Fruit fly (Drosophila melanogaster) whole organism, prepupa: Measurements from ENCODE around the gene PolrMT.

Experiments used
- Blimp-1 ChIP-seq: fragments of 200-800 bp; sonication (Bioruptor generic); optimal IDR thresholded peaks from 3 replicates; lab custom pipeline; 2017; ENCODE audit warnings: missing biosample characterization, missing genetic modification characterization, mild to moderate bottlenecking, moderate library complexity, missing genetic modification reagents
- CG10669 ChIP-seq: fragments of 200-800 bp; sonication (Bioruptor generic); optimal IDR thresholded peaks from 3 replicates; lab custom pipeline; 2018; ENCODE audit warnings: missing biosample characterization, mild to moderate bottlenecking, missing genetic modification characterization, moderate library complexity
- CG11294 ChIP-seq: fragments of 200-800 bp; sonication (Bioruptor generic); IDR thresholded peaks from 2 replicates; pipeline ENCODE4 v1.3.6; 2022; ENCODE audit warnings: missing biosample characterization, missing genetic modification characterization
- CG15336 ChIP-seq: fragments of 200-800 bp; sonication (Bioruptor generic); IDR thresholded peaks from 2 replicates; pipeline ENCODE4 v1.3.6; 2022; ENCODE audit warnings: missing biosample characterization, missing genetic modification characterization
- CG16779 ChIP-seq: fragments of 200-800 bp; sonication (Bioruptor generic); optimal IDR thresholded peaks from 3 replicates; lab custom pipeline; 2017; ENCODE audit warnings: missing biosample characterization, mild to moderate bottlenecking, missing genetic modification characterization
- CG3032 ChIP-seq: fragments of 200-800 bp; optimal IDR thresholded peaks from 2 replicates; lab custom pipeline; 2019; ENCODE audit warnings: missing biosample characterization, mild to moderate bottlenecking, missing genetic modification characterization, moderate library complexity
- CG31627 ChIP-seq: fragments of 200-800 bp; sonication (Bioruptor generic); optimal IDR thresholded peaks from 3 replicates; lab custom pipeline; 2016; ENCODE audit warnings: missing biosample characterization, missing genetic modification characterization
- CG32006 ChIP-seq: fragments of 200-800 bp; sonication (Bioruptor generic); optimal IDR thresholded peaks from 3 replicates; lab custom pipeline; 2017; ENCODE audit warnings: missing biosample characterization, mild to moderate bottlenecking, missing genetic modification characterization
- CG3919 ChIP-seq: fragments of 200-800 bp; sonication (Bioruptor generic); optimal IDR thresholded peaks from 3 replicates; lab custom pipeline; 2016; ENCODE audit warnings: missing biosample characterization, missing genetic modification characterization
- CG4318 ChIP-seq: fragments of 200-800 bp; sonication (Bioruptor generic); optimal IDR thresholded peaks from 3 replicates; lab custom pipeline; 2017; ENCODE audit warnings: missing biosample characterization, mild to moderate bottlenecking, missing genetic modification characterization
- CG6163 ChIP-seq: fragments of 200-800 bp; sonication (Bioruptor generic); IDR thresholded peaks from 3 replicates; pipeline ENCODE4 v1.3.6; 2022; ENCODE audit warnings: missing biosample characterization, missing genetic modification characterization
- CG6276 ChIP-seq: fragments of 200-800 bp; sonication (Bioruptor generic); optimal IDR thresholded peaks from 2 replicates; lab custom pipeline; 2017; ENCODE audit warnings: missing biosample characterization, mild to moderate bottlenecking, missing genetic modification characterization
- CG6854 ChIP-seq: fragments of 200-800 bp; sonication (Bioruptor generic); optimal IDR thresholded peaks from 2 replicates; lab custom pipeline; 2017; ENCODE audit warnings: missing biosample characterization, mild to moderate bottlenecking, missing genetic modification characterization
- CG8632 ChIP-seq: fragments of 200-800 bp; sonication (Bioruptor generic); optimal IDR thresholded peaks from 3 replicates; lab custom pipeline; 2016; ENCODE audit warnings: missing biosample characterization, missing genetic modification characterization
- CG9139 ChIP-seq: fragments of 200-800 bp; sonication (Bioruptor generic); optimal IDR thresholded peaks from 3 replicates; lab custom pipeline; 2017; ENCODE audit warnings: missing biosample characterization, mild to moderate bottlenecking, missing genetic modification characterization
- Eip75B ChIP-seq: fragments of 200-800 bp; sonication (Bioruptor generic); optimal IDR thresholded peaks from 3 replicates; lab custom pipeline; 2016; ENCODE audit warnings: missing biosample characterization, missing genetic modification characterization
- Eip78C ChIP-seq: fragments of 200-800 bp; sonication (Bioruptor generic); peaks from one replicate; lab custom pipeline; 2016; ENCODE audit warnings: missing biosample characterization, missing genetic modification characterization
- Eip93F ChIP-seq: fragments of 200-800 bp; sonication (Bioruptor generic); optimal IDR thresholded peaks from 2 replicates; lab custom pipeline; 2016; ENCODE audit warnings: missing biosample characterization, mild to moderate bottlenecking, missing genetic modification characterization
- Hr4 ChIP-seq: fragments of 200-800 bp; sonication (Bioruptor generic); optimal IDR thresholded peaks from 3 replicates; lab custom pipeline; 2016; ENCODE audit warnings: missing biosample characterization, missing genetic modification characterization
- Lpt ChIP-seq: fragments of 200-800 bp; sonication (Bioruptor generic); optimal IDR thresholded peaks from 3 replicates; lab custom pipeline; 2016; ENCODE audit warnings: missing biosample characterization, missing genetic modification characterization
- Met ChIP-seq: fragments of 200-800 bp; sonication (Bioruptor generic); optimal IDR thresholded peaks from 3 replicates; lab custom pipeline; 2016; ENCODE audit warnings: missing biosample characterization, missing genetic modification characterization
- OdsH ChIP-seq: fragments of 200-800 bp; sonication (Bioruptor generic); optimal IDR thresholded peaks from 3 replicates; lab custom pipeline; 2016; ENCODE audit warnings: missing biosample characterization, missing genetic modification characterization
- Sox102F ChIP-seq: fragments of 200-800 bp; sonication (Bioruptor generic); optimal IDR thresholded peaks from 2 replicates; lab custom pipeline; 2016; ENCODE audit warnings: missing biosample characterization, mild to moderate bottlenecking, missing genetic modification characterization
- Sox15 ChIP-seq: fragments of 200-800 bp; sonication (Bioruptor generic); optimal IDR thresholded peaks from 3 replicates; lab custom pipeline; 2016; ENCODE audit warnings: missing biosample characterization, missing genetic modification characterization
- acj6 ChIP-seq: fragments of 200-800 bp; sonication (Bioruptor generic); optimal IDR thresholded peaks from 3 replicates; lab custom pipeline; 2016; ENCODE audit warnings: missing biosample characterization, missing genetic modification characterization
- dac ChIP-seq: fragments of 200-800 bp; sonication (Bioruptor generic); optimal IDR thresholded peaks from 2 replicates; lab custom pipeline; 2017; ENCODE audit warnings: missing biosample characterization, mild to moderate bottlenecking, missing genetic modification characterization
- esn ChIP-seq: fragments of 200-800 bp; sonication (Bioruptor generic); optimal IDR thresholded peaks from 2 replicates; lab custom pipeline; 2016; ENCODE audit warnings: missing biosample characterization, mild to moderate bottlenecking, missing genetic modification characterization, moderate library complexity
- fd59A ChIP-seq: fragments of 200-800 bp; sonication (Bioruptor generic); optimal IDR thresholded peaks from 2 replicates; lab custom pipeline; 2017; ENCODE audit warnings: missing biosample characterization, mild to moderate bottlenecking, missing genetic modification characterization, missing genetic modification reagents
- fd85E ChIP-seq: fragments of 200-800 bp; sonication (Bioruptor generic); optimal IDR thresholded peaks from 3 replicates; lab custom pipeline; 2016; ENCODE audit warnings: missing biosample characterization, missing genetic modification characterization
- fkh ChIP-seq: fragments of 200-800 bp; sonication (Bioruptor generic); optimal IDR thresholded peaks from 3 replicates; lab custom pipeline; 2017; ENCODE audit warnings: missing biosample characterization, mild to moderate bottlenecking, missing genetic modification characterization, moderate library complexity
- net ChIP-seq: fragments of 200-800 bp; sonication (Bioruptor generic); optimal IDR thresholded peaks from 3 replicates; lab custom pipeline; 2016; ENCODE audit warnings: missing biosample characterization, missing genetic modification characterization
- pdm3 ChIP-seq: fragments of 200-800 bp; sonication (Bioruptor generic); optimal IDR thresholded peaks from 3 replicates; lab custom pipeline; 2016; ENCODE audit warnings: missing biosample characterization, missing genetic modification characterization
- salr ChIP-seq, 2 experiments: fragments of 200-800 bp; sonication (Bioruptor generic); optimal IDR thresholded peaks; 3 replicates each; lab custom pipeline; 2016 to 2018; ENCODE audit warnings: missing biosample characterization in 2 of 2, missing genetic modification characterization in 2 of 2, mild to moderate bottlenecking in 1 of 2
- ss ChIP-seq, 2 experiments: fragments of 200-800 bp; sonication (Bioruptor generic); optimal IDR thresholded peaks; 2 replicates in 1 of 2; 3 replicates in 1 of 2; lab custom pipeline; 2017 to 2018; ENCODE audit warnings: mild to moderate bottlenecking in 2 of 2, missing biosample characterization in 2 of 2, missing genetic modification characterization in 2 of 2, moderate library complexity in 1 of 2
- svp ChIP-seq: fragments of 200-800 bp; sonication (Bioruptor generic); peaks from one replicate; lab custom pipeline; 2016; ENCODE audit warnings: missing biosample characterization, missing genetic modification characterization
- vri ChIP-seq: fragments of 200-800 bp; sonication (Bioruptor generic); optimal IDR thresholded peaks from 3 replicates; lab custom pipeline; 2016; ENCODE audit warnings: missing biosample characterization, mild to moderate bottlenecking, missing genetic modification characterization

The PolrMT gene

dm6 chr2L:1144371-1145360, 36.5 kb upstream of the PolrMT start (continued):
- TF ChIP-seq salr (GFP tag; optimal IDR thresholded peaks at IDR 0.05; lab: Kevin White, UChicago), result peak in 1 of 2 experiments; percentile 2
- peak; percentile 61 for TF ChIP-seq CG15336
- peak; percentile 13 for TF ChIP-seq Lpt (GFP tag; lab: Kevin White, UChicago)
- peak; percentile 61 for TF ChIP-seq CG32006
- no peak for TF ChIP-seq fkh (GFP tag; lab: Kevin White, UChicago)
- peak; percentile 93 for TF ChIP-seq Eip93F
- TF ChIP-seq acj6 (GFP tag; lab: Kevin White, UChicago), result peak; percentile 79
- peak; percentile 49 for TF ChIP-seq Sox15 (GFP tag; lab: Kevin White, UChicago)
- peak; percentile 45 for TF ChIP-seq fd59A (GFP tag; lab: Kevin White, UChicago)
- no peak for TF ChIP-seq CG6276 (GFP tag; lab: Kevin White, UChicago)
- TF ChIP-seq net (GFP tag; lab: Kevin White, UChicago), result peak; percentile 55
- peak; percentile 69 for TF ChIP-seq CG3032
- TF ChIP-seq vri (GFP tag; lab: Kevin White, UChicago), result peak; percentile 99

dm6 chr2L:1143286-1143685, 35.1 kb upstream of the PolrMT start:
- no peak for TF ChIP-seq Hr4 (GFP tag; lab: Kevin White, UChicago)
- TF ChIP-seq Blimp-1 (GFP tag; lab: Kevin White, UChicago), result no peak
- no peak for TF ChIP-seq CG31627

dm6 chr2L:1142730-1143281, 34.6 kb upstream of the PolrMT start, which contains the start of gene MFS3:
MFS3 (plus strand) TSS chr2L:1143201.
- TF ChIP-seq OdsH (GFP tag; lab: Kevin White, UChicago) (no peak), CG6854 (GFP tag; lab: Kevin White, UChicago) (peak; percentile 58), Eip75B (GFP tag; lab: Kevin White, UChicago) (peak; percentile 54), Sox102F (no peak), vri (GFP tag; lab: Kevin White, UChicago) (peak; percentile 48), CG11294 (no peak), CG15336 (0 out of 2 replicates have a peak, but pooled peaks have one; percentile 17), CG6276 (GFP tag; lab: Kevin White, UChicago) (peak; percentile 89), CG4318 (GFP tag; lab: Kevin White, UChicago) (no peak), svp (GFP tag; lab: Kevin White, UChicago) (peak; percentile 68), CG10669 (GFP tag; lab: Kevin White, UChicago) (no peak), CG16779 (tag; lab: Kevin White, UChicago) (no peak), esn (GFP tag; lab: Kevin White, UChicago) (peak; percentile 39), fd85E (peak; percentile 34), CG8632 (GFP tag; lab: Kevin White, UChicago) (no peak), Met (GFP tag; lab: Kevin White, UChicago) (peak; percentile 28), pdm3 (GFP tag; lab: Kevin White, UChicago) (no peak), ss (GFP tag; optimal IDR thresholded peaks at IDR 0.05; lab: Kevin White, UChicago) (peak; percentile 2 to 52), CG9139 (GFP tag; lab: Kevin White, UChicago) (no peak), dac (GFP tag; lab: Kevin White, UChicago) (no peak), Eip78C (GFP tag; lab: Kevin White, UChicago) (peak; percentile 62), CG6163 (GFP tag; lab: Robert Waterston, UW) (peak; percentile 23; the same call in 1 of the 3 replicates), net (GFP tag; lab: Kevin White, UChicago) (peak; percentile 19), CG3919 (GFP tag; lab: Kevin White, UChicago) (peak; percentile 19)
